Worm (Caenorhabditis elegans) whole organism, L1 larva: ENCODE results near the gene D1046.4.

Experiments
- C16A3.4 ChIP-seq: fragments of 150-350 bp; optimal IDR thresholded peaks from 2 replicates; lab custom pipeline; 2014; ENCODE audit warnings: missing biosample characterization, missing genetic modification characterization
- C34B4.2 ChIP-seq: sonication (generic microtip); optimal IDR thresholded peaks from 2 replicates; lab custom pipeline; 2017; ENCODE audit warnings: mild to moderate bottlenecking, missing genetic modification characterization, missing compliant biosample characterization
- Y116A8C.19 ChIP-seq: sonication (generic microtip); optimal IDR thresholded peaks from 2 replicates; lab custom pipeline; 2016; ENCODE audit warnings: missing compliant biosample characterization, missing genetic modification characterization, borderline replicate concordance
- aly-2 ChIP-seq: fragments of 150-350 bp; optimal IDR thresholded peaks from 2 replicates; lab custom pipeline; 2014; ENCODE audit warnings: missing biosample characterization, missing genetic modification characterization
- ama-1 ChIP-seq: fragments of 150-350 bp; optimal IDR thresholded peaks from 2 replicates; lab custom pipeline; 2014
- blmp-1 ChIP-seq: fragments of 150-350 bp; optimal IDR thresholded peaks from 2 replicates; lab custom pipeline; 2014; ENCODE audit warnings: missing biosample characterization, missing genetic modification characterization
- ceh-63 ChIP-seq: fragments of 200-800 bp; sonication (Bioruptor generic); optimal IDR thresholded peaks from 2 replicates; lab custom pipeline; 2018; ENCODE audit warnings: mild to moderate bottlenecking, missing genetic modification characterization, missing compliant biosample characterization
- ceh-8 ChIP-seq: fragments of 200-800 bp; sonication (Bioruptor generic); optimal IDR thresholded peaks from 2 replicates; lab custom pipeline; 2018; ENCODE audit warnings: mild to moderate bottlenecking, missing genetic modification characterization, moderate library complexity, missing compliant biosample characterization
- ceh-88 ChIP-seq: fragments of 200-800 bp; sonication (Bioruptor generic); IDR thresholded peaks from 2 replicates; pipeline ENCODE4 v1.3.6; 2022; ENCODE audit warnings: missing genetic modification characterization, missing compliant biosample characterization
- ceh-90 ChIP-seq: sonication (generic microtip); optimal IDR thresholded peaks from 2 replicates; lab custom pipeline; 2016; ENCODE audit warnings: missing genetic modification characterization, missing compliant biosample characterization
- dpl-1 ChIP-seq, 3 experiments: fragments of 150-350 bp in 2 of 3; sonication (generic microtip) in 1 of 3; optimal IDR thresholded peaks; 2 replicates each; lab custom pipeline; 2014 to 2017; ENCODE audit warnings: missing biosample characterization in 3 of 3, missing genetic modification characterization in 3 of 3, missing genetic modification reagents in 3 of 3
- dsc-1 ChIP-seq: sonication (generic microtip); optimal IDR thresholded peaks from 2 replicates; lab custom pipeline; 2016; ENCODE audit warnings: mild to moderate bottlenecking, missing genetic modification characterization, missing compliant biosample characterization
- efl-3 ChIP-seq: fragments of 200-800 bp; sonication (Bioruptor generic); optimal IDR thresholded peaks from 2 replicates; lab custom pipeline; 2018; ENCODE audit warnings: mild to moderate bottlenecking, missing genetic modification characterization, missing compliant biosample characterization
- egl-13 ChIP-seq: sonication (generic microtip); optimal IDR thresholded peaks from 2 replicates; lab custom pipeline; 2016; ENCODE audit warnings: missing genotype, missing genetic modification reagents, missing genetic modification characterization, missing compliant biosample characterization
- elt-2 ChIP-seq: sonication (generic microtip); optimal IDR thresholded peaks from 2 replicates; lab custom pipeline; 2016; ENCODE audit warnings: missing genetic modification characterization, mild to moderate bottlenecking, inconsistent platforms, missing compliant biosample characterization, missing genetic modification reagents
- elt-3 ChIP-seq, 6 experiments: fragments of 150-350 bp in 1 of 6; sonication (generic microtip); optimal IDR thresholded peaks; 2 replicates each; lab custom pipeline; 2017 to 2018; ENCODE audit warnings: missing biosample characterization in 6 of 6, missing genetic modification characterization in 6 of 6, inconsistent platforms in 1 of 6
- fkh-10 ChIP-seq: sonication (generic microtip); optimal IDR thresholded peaks from 2 replicates; lab custom pipeline; 2017; ENCODE audit warnings: missing biosample characterization, missing genetic modification reagents, missing genetic modification characterization
- fos-1 ChIP-seq: fragments of 150-350 bp; optimal IDR thresholded peaks from 2 replicates; lab custom pipeline; 2014; ENCODE audit warnings: missing biosample characterization, missing genetic modification characterization
- hpl-2 ChIP-seq: fragments of 150-350 bp; optimal IDR thresholded peaks from 2 replicates; lab custom pipeline; 2014; ENCODE audit warnings: missing biosample characterization, missing genetic modification reagents, missing genetic modification characterization
- irx-1 ChIP-seq: sonication (generic microtip); optimal IDR thresholded peaks from 2 replicates; lab custom pipeline; 2016; ENCODE audit warnings: missing genetic modification characterization, missing compliant biosample characterization
- isw-1 ChIP-seq: fragments of 200-800 bp; sonication (Bioruptor generic); IDR thresholded peaks from 2 replicates; pipeline ENCODE4 v1.3.6; 2022; ENCODE audit warnings: missing genetic modification characterization, missing compliant biosample characterization
- lin-14 ChIP-seq: fragments of 200-800 bp; sonication (Bioruptor generic); optimal IDR thresholded peaks from 2 replicates; lab custom pipeline; 2018; ENCODE audit warnings: mild to moderate bottlenecking, missing genetic modification characterization, moderate library complexity, missing compliant biosample characterization
- lin-35 ChIP-seq, 2 experiments: fragments of 150-350 bp; optimal IDR thresholded peaks; 2 replicates each; lab custom pipeline; 2014; ENCODE audit warnings: missing biosample characterization in 2 of 2, missing genetic modification characterization in 2 of 2, missing genetic modification reagents in 2 of 2
- lin-39 ChIP-seq: fragments of 150-350 bp; optimal IDR thresholded peaks from 2 replicates; lab custom pipeline; 2014; ENCODE audit warnings: missing biosample characterization, missing genetic modification reagents, missing genetic modification characterization
- lir-3 ChIP-seq: sonication (generic microtip); optimal IDR thresholded peaks from 2 replicates; lab custom pipeline; 2016; ENCODE audit warnings: mild to moderate bottlenecking, missing genetic modification characterization, moderate library complexity, missing compliant biosample characterization; ENCODE audit not compliant: poor library complexity
- mep-1 ChIP-seq: fragments of 150-350 bp; optimal IDR thresholded peaks from 2 replicates; lab custom pipeline; 2014; ENCODE audit warnings: missing biosample characterization, missing genetic modification characterization
- nhr-11 ChIP-seq: fragments of 150-350 bp; optimal IDR thresholded peaks from 2 replicates; lab custom pipeline; 2014; ENCODE audit warnings: missing biosample characterization, missing genetic modification characterization
- nhr-19 ChIP-seq: fragments of 200-800 bp; sonication (Bioruptor generic); conservative IDR thresholded peaks from 2 replicates; pipeline ENCODE4 v1.3.6; 2022; ENCODE audit warnings: missing genetic modification characterization, missing compliant biosample characterization
- nhr-20 ChIP-seq: sonication (generic microtip); optimal IDR thresholded peaks from 2 replicates; lab custom pipeline; 2016; ENCODE audit warnings: mild to moderate bottlenecking, missing genetic modification characterization, missing compliant biosample characterization
- nhr-237 ChIP-seq: fragments of 150-350 bp; optimal IDR thresholded peaks from 2 replicates; lab custom pipeline; 2014; ENCODE audit warnings: missing biosample characterization, missing genetic modification characterization
- nhr-47 ChIP-seq: sonication (generic microtip); optimal IDR thresholded peaks from 2 replicates; lab custom pipeline; 2016; ENCODE audit warnings: mild to moderate bottlenecking, missing genetic modification characterization, moderate library complexity, missing compliant biosample characterization
- nhr-71 ChIP-seq: sonication (generic microtip); optimal IDR thresholded peaks from 2 replicates; lab custom pipeline; 2016; ENCODE audit warnings: mild to moderate bottlenecking, missing genetic modification characterization, moderate library complexity, missing compliant biosample characterization
- nhr-76 ChIP-seq: sonication (generic microtip); optimal IDR thresholded peaks from 2 replicates; lab custom pipeline; 2017; ENCODE audit warnings: missing biosample characterization, missing genetic modification characterization
- nhr-77 ChIP-seq: fragments of 150-350 bp; optimal IDR thresholded peaks from 2 replicates; lab custom pipeline; 2014; ENCODE audit warnings: missing biosample characterization, missing genetic modification characterization
- nhr-84 ChIP-seq: sonication (generic microtip); optimal IDR thresholded peaks from 2 replicates; lab custom pipeline; 2017; ENCODE audit warnings: missing biosample characterization, missing genetic modification characterization
- nhr-85 ChIP-seq: sonication (generic microtip); peaks from one replicate; lab custom pipeline; 2016; ENCODE audit warnings: missing genetic modification characterization, inconsistent platforms, missing compliant biosample characterization
- pax-3 ChIP-seq: fragments of 200-800 bp; sonication (Bioruptor generic); optimal IDR thresholded peaks from 2 replicates; lab custom pipeline; 2018; ENCODE audit warnings: mild to moderate bottlenecking, missing genetic modification characterization, moderate library complexity, missing compliant biosample characterization
- rnt-1 ChIP-seq: sonication (generic microtip); optimal IDR thresholded peaks from 2 replicates; lab custom pipeline; 2016; ENCODE audit warnings: mild to moderate bottlenecking, missing genetic modification characterization, moderate library complexity, missing compliant biosample characterization
- snu-23 ChIP-seq: sonication (generic microtip); optimal IDR thresholded peaks from 2 replicates; lab custom pipeline; 2016; ENCODE audit warnings: missing genetic modification characterization, missing compliant biosample characterization
- sox-4 ChIP-seq: sonication (generic microtip); optimal IDR thresholded peaks from 2 replicates; lab custom pipeline; 2016; ENCODE audit warnings: missing genetic modification characterization, missing compliant biosample characterization
- sup-37 ChIP-seq: fragments of 200-800 bp; sonication (Bioruptor generic); optimal IDR thresholded peaks from 2 replicates; lab custom pipeline; 2018; ENCODE audit warnings: mild to moderate bottlenecking, missing genetic modification characterization, missing compliant biosample characterization
- tbx-2 ChIP-seq: sonication (generic microtip); optimal IDR thresholded peaks from 2 replicates; lab custom pipeline; 2016; ENCODE audit warnings: missing genetic modification characterization, missing compliant biosample characterization
- tlp-1 ChIP-seq: fragments of 150-350 bp; optimal IDR thresholded peaks from 2 replicates; lab custom pipeline; 2014; ENCODE audit warnings: missing biosample characterization, missing genetic modification characterization
- unc-130 ChIP-seq: fragments of 150-350 bp; optimal IDR thresholded peaks from 2 replicates; lab custom pipeline; 2017; ENCODE audit warnings: missing biosample characterization, missing genetic modification characterization, inconsistent platforms
- vab-15 ChIP-seq: sonication (generic microtip); optimal IDR thresholded peaks from 2 replicates; lab custom pipeline; 2017; ENCODE audit warnings: missing genotype, mild to moderate bottlenecking, missing genetic modification characterization, missing compliant biosample characterization
- zip-4 ChIP-seq: fragments of 200-800 bp; sonication (Bioruptor generic); optimal IDR thresholded peaks from 2 replicates; lab custom pipeline; 2018; ENCODE audit warnings: mild to moderate bottlenecking, missing genetic modification characterization, moderate library complexity, missing compliant biosample characterization
- ztf-11 ChIP-seq, 2 experiments: sonication (generic microtip); optimal IDR thresholded peaks; 2 replicates each; lab custom pipeline; 2016 to 2017; ENCODE audit warnings: missing genetic modification characterization in 2 of 2, missing biosample characterization in 1 of 2, missing compliant biosample characterization in 1 of 2

The D1046.4 gene

ce11 chrIV:8929942-8930492, 3.7 kb upstream of the D1046.4 start, which contains the start of the genes D1046.18 and slc-25A26:
D1046.18 (plus strand) TSS chrIV:8930242.
slc-25A26 (plus strand) TSS chrIV:8930442.
- TF ChIP-seq lin-39 (tag; lab: Kevin White, UChicago): no peak
- TF ChIP-seq hpl-2 (GFP tag; lab: Kevin White, UChicago): no peak
- TF ChIP-seq vab-15 (tag; lab: Kevin White, UChicago): no peak

ce11 chrIV:8943430-8943829, 9.8 kb downstream of the D1046.4 start:
- TF ChIP-seq fkh-10 (GFP tag; lab: Kevin White, UChicago) (peak; percentile 17), unc-130 (tag; lab: Kevin White, UChicago) (no peak), lin-14 (GFP tag; lab: Kevin White, UChicago) (peak; percentile 45)

ce11 chrIV:8947146-8947545, 13.5 kb downstream of the D1046.4 start:
- TF ChIP-seq lin-39 (tag; lab: Kevin White, UChicago): peak; percentile 67
- TF ChIP-seq ceh-90 (tag; lab: Kevin White, UChicago): no peak
- TF ChIP-seq nhr-20: peak; percentile 62
- no peak for TF ChIP-seq elt-2
- no peak for TF ChIP-seq nhr-11 (tag; lab: Kevin White, UChicago)
- peak; percentile 20 for TF ChIP-seq lir-3 (tag; lab: Kevin White, UChicago)
- peak; percentile 69 for TF ChIP-seq nhr-47 (tag; lab: Kevin White, UChicago)
- TF ChIP-seq fos-1 (tag; lab: Kevin White, UChicago): no peak
- peak; percentile 76 for TF ChIP-seq dsc-1 (tag; lab: Kevin White, UChicago)
- TF ChIP-seq sox-4 (tag; lab: Kevin White, UChicago): no peak
- peak; percentile 0 for TF ChIP-seq pax-3 (tag; lab: Kevin White, UChicago)
- TF ChIP-seq sup-37: peak; percentile 24
- no peak for TF ChIP-seq C34B4.2
- peak; percentile 52 for TF ChIP-seq snu-23
- TF ChIP-seq ceh-8 (GFP tag; lab: Kevin White, UChicago): peak; percentile 86
- peak; percentile 32 for TF ChIP-seq irx-1 (tag; lab: Kevin White, UChicago)
- no peak for TF ChIP-seq lin-35 (GFP tag; optimal IDR thresholded peaks at IDR 0.05; lab: Kevin White, UChicago)
- TF ChIP-seq rnt-1: peak; percentile 64
- peak; percentile 60 for TF ChIP-seq tbx-2 (tag; lab: Kevin White, UChicago)
- TF ChIP-seq nhr-84 (tag; lab: Kevin White, UChicago): no peak
- TF ChIP-seq unc-130 (tag; lab: Kevin White, UChicago): peak; percentile 30
- TF ChIP-seq nhr-76 (tag; lab: Kevin White, UChicago): no peak
- TF ChIP-seq C16A3.4 (tag; lab: Kevin White, UChicago): no peak
- no peak for TF ChIP-seq efl-3 (GFP tag; lab: Kevin White, UChicago)
- no peak for TF ChIP-seq ama-1 (lab: Kevin White, UChicago)
- peak in 1 of 2 experiments; percentile 29 for TF ChIP-seq ztf-11 (tag; optimal IDR thresholded peaks at IDR 0.05; lab: Kevin White, UChicago)
- TF ChIP-seq ceh-63: no peak
- no peak for TF ChIP-seq zip-4
- TF ChIP-seq nhr-77 (tag; lab: Kevin White, UChicago): no peak
- TF ChIP-seq nhr-71 (tag; lab: Kevin White, UChicago): peak; percentile 91
- TF ChIP-seq nhr-237 (tag; lab: Kevin White, UChicago): no peak
- TF ChIP-seq isw-1 (GFP tag; lab: Robert Waterston, UW): peak; percentile 20; the same call in 1 of the 2 replicates
- peak; percentile 23 for TF ChIP-seq egl-13 (tag; lab: Kevin White, UChicago)
- TF ChIP-seq nhr-19 (GFP tag; lab: Robert Waterston, UW): no peak; the same call in 1 of the 2 replicates
- TF ChIP-seq Y116A8C.19 (tag; lab: Kevin White, UChicago): no peak
- TF ChIP-seq aly-2: no peak
- no peak for TF ChIP-seq nhr-85 (tag; lab: Kevin White, UChicago)
- no peak for TF ChIP-seq elt-3 (tag; optimal IDR thresholded peaks at IDR 0.05; lab: Kevin White, UChicago)
- no peak for TF ChIP-seq tlp-1
- no peak for TF ChIP-seq ceh-88 (GFP tag; lab: Robert Waterston, UW)
- TF ChIP-seq hpl-2 (GFP tag; lab: Kevin White, UChicago): no peak
- no peak for TF ChIP-seq blmp-1 (tag; lab: Kevin White, UChicago)
- peak; percentile 47 for TF ChIP-seq mep-1 (tag; lab: Kevin White, UChicago)
- TF ChIP-seq lin-14 (GFP tag; lab: Kevin White, UChicago): peak; percentile 94
- TF ChIP-seq dpl-1 (GFP tag; optimal IDR thresholded peaks at IDR 0.05; lab: Kevin White, UChicago): no peak
- TF ChIP-seq fkh-10 (GFP tag; lab: Kevin White, UChicago): no peak
